Fruit fly (Drosophila melanogaster) Kc167 (cell line): Measurements from ENCODE around the gene CG5861.

Experiments used
- Myc ChIP-seq: fragments of >200 bp; optimal IDR thresholded peaks from 2 replicates; lab custom pipeline; 2017; ENCODE audit warnings: missing external identifiers
- insv ChIP-seq: fragments of >200 bp; optimal IDR thresholded peaks from 3 replicates; lab custom pipeline; 2018; ENCODE audit warnings: missing external identifiers

- TF ChIP-seq Myc (lab: Kevin White, UChicago) (no peak), insv (no peak)
Observed at dm6 chr2L:16268107-16268539, 39.0 kb downstream of the CG5861 start.
